Fruit fly (Drosophila melanogaster): ENCODE results near the gene CG3527.

CG3527 gene

dm6 chrX:4571829-4572228 is 20.1 kb downstream of the CG3527 start, which contains the start of gene CG12684:
Gene CG12684 (minus strand): TSS chrX:4571929.
- TF ChIP-seq rn (GFP tag; IDR thresholded peaks at IDR 0.05) (no peak), D1 (tag; optimal IDR thresholded peaks at IDR 0.05) (no peak)

DNA sequence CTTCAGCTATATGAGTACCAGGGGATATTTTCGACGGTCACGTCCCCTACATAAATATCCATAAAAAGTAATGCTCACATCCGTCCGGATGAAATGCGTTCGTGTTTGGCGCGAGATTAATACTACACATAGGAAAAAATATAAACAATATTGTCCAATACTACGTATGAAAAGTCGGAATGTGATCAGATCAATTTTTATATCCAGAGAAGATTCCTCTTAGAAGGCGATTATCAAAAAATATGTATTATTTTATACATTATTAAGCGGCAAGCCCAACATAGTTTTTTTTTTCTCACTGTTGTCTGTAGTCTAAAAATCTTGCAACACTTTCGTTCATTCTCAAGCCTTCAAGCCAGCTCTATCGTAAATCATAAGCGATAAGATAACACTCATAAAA is 22.2 kb downstream of the CG3527 start:
- TF ChIP-seq CG10348 (GFP tag; IDR thresholded peaks at IDR 0.05) (no peak), CG8159 (tag; optimal IDR thresholded peaks at IDR 0.05) (peak; percentile 27), gl (tag; optimal IDR thresholded peaks at IDR 0.05) (no peak)

dm6 chrX:4581769-4582168 is 30.0 kb downstream of the CG3527 start:
- peak; percentile 31 for TF ChIP-seq CG14655 (GFP tag; optimal IDR thresholded peaks at IDR 0.05)
- TF ChIP-seq CG10348 (GFP tag; IDR thresholded peaks at IDR 0.05), result no peak
- peak; percentile 20 for TF ChIP-seq CG9948 (tag; optimal IDR thresholded peaks at IDR 0.05)
- TF ChIP-seq CG15710 (tag; optimal IDR thresholded peaks at IDR 0.05), result peak; percentile 4
- TF ChIP-seq CG32121 (GFP tag; IDR thresholded peaks at IDR 0.05), result no peak
- TF ChIP-seq CG8159 (tag; optimal IDR thresholded peaks at IDR 0.05), result peak; percentile 9
- TF ChIP-seq CG8301 (tag; optimal IDR thresholded peaks at IDR 0.05), result no peak

- TF ChIP-seq CG8301 (tag; optimal IDR thresholded peaks at IDR 0.05) (peak; percentile 35), CG14655 (GFP tag; optimal IDR thresholded peaks at IDR 0.05) (peak; percentile 23), fd96Ca (GFP tag; IDR thresholded peaks at IDR 0.05) (no peak), Ets98B (GFP tag; IDR thresholded peaks at IDR 0.05) (0 out of 2 replicates have a peak, but pooled peaks have one; percentile 31)
Observed at dm6 chrX:4582422-4582821, 30.6 kb downstream of the CG3527 start.

- TF ChIP-seq D1 (tag; optimal IDR thresholded peaks at IDR 0.05), result no peak
- TF ChIP-seq Pif1B (GFP tag; optimal IDR thresholded peaks at IDR 0.05), result no peak
- TF ChIP-seq CG8301 (tag; optimal IDR thresholded peaks at IDR 0.05), result no peak
- TF ChIP-seq CG17806 (tag; optimal IDR thresholded peaks at IDR 0.05), result no peak
- TF ChIP-seq EcR (GFP tag; optimal IDR thresholded peaks at IDR 0.05), result no peak
- TF ChIP-seq Snoo (tag; optimal IDR thresholded peaks at IDR 0.05), result no peak
- TF ChIP-seq Ets98B (GFP tag; IDR thresholded peaks at IDR 0.05), result no peak
- TF ChIP-seq CG8159 (tag; optimal IDR thresholded peaks at IDR 0.05), result no peak
- no peak for TF ChIP-seq CG32121 (GFP tag; IDR thresholded peaks at IDR 0.05)
- TF ChIP-seq CG34367 (tag; optimal IDR thresholded peaks at IDR 0.05), result no peak
Observed at dm6 chrX:4587584-4587983, 35.8 kb downstream of the CG3527 start.

- TF ChIP-seq Ets98B (GFP tag; IDR thresholded peaks at IDR 0.05), result no peak
- no peak for TF ChIP-seq EcR (GFP tag; optimal IDR thresholded peaks at IDR 0.05)
- TF ChIP-seq CG10348 (GFP tag; IDR thresholded peaks at IDR 0.05), result no peak
- no peak for TF ChIP-seq CG13204 (GFP tag; optimal IDR thresholded peaks at IDR 0.05)
- no peak for TF ChIP-seq CG34367 (tag; optimal IDR thresholded peaks at IDR 0.05)
- no peak for TF ChIP-seq Pif1A (GFP tag; optimal IDR thresholded peaks at IDR 0.05)
- TF ChIP-seq CG8301 (tag; optimal IDR thresholded peaks at IDR 0.05), result no peak
- no peak for TF ChIP-seq CG17806 (tag; optimal IDR thresholded peaks at IDR 0.05)
Observed at dm6 chrX:4588981-4589380, 37.2 kb downstream of the CG3527 start.

dm6 chrX:4589951-4590771 is 38.4 kb downstream of the CG3527 start:
- TF ChIP-seq gl (tag; optimal IDR thresholded peaks at IDR 0.05) (peak; percentile 84), CG4496 (GFP tag; IDR thresholded peaks at IDR 0.05) (peak; percentile 98), CG17806 (tag; optimal IDR thresholded peaks at IDR 0.05) (peak; percentile 86), CG13204 (GFP tag; optimal IDR thresholded peaks at IDR 0.05) (peak; percentile 77), CG8301 (tag; optimal IDR thresholded peaks at IDR 0.05) (peak; percentile 88), CG15710 (tag; optimal IDR thresholded peaks at IDR 0.05) (peak; percentile 94), Snoo (tag; optimal IDR thresholded peaks at IDR 0.05) (peak; percentile 95), Pif1A (GFP tag; optimal IDR thresholded peaks at IDR 0.05) (peak; percentile 55), CG32121 (GFP tag; IDR thresholded peaks at IDR 0.05) (peak; percentile 94), CG34367 (tag; optimal IDR thresholded peaks at IDR 0.05) (peak; percentile 92), rn (GFP tag; IDR thresholded peaks at IDR 0.05) (peak; percentile 97), CG8159 (tag; optimal IDR thresholded peaks at IDR 0.05) (peak; percentile 90), CG12605 (GFP tag; IDR thresholded peaks at IDR 0.05) (peak; percentile 92), CG14655 (GFP tag; optimal IDR thresholded peaks at IDR 0.05) (peak; percentile 92), Ets98B (GFP tag; IDR thresholded peaks at IDR 0.05) (peak; percentile 96), CG10348 (GFP tag; IDR thresholded peaks at IDR 0.05) (peak; percentile 86), EcR (GFP tag; optimal IDR thresholded peaks at IDR 0.05) (peak; percentile 23), Pif1B (GFP tag; optimal IDR thresholded peaks at IDR 0.05) (peak; percentile 44), fd96Ca (GFP tag; IDR thresholded peaks at IDR 0.05) (peak; percentile 98), D1 (tag; optimal IDR thresholded peaks at IDR 0.05) (no peak), CG9948 (tag; optimal IDR thresholded peaks at IDR 0.05) (peak; percentile 84)

Data from whole organism, pupa.